Worm (Caenorhabditis elegans) whole organism, L3 larva: ENCODE data around the gene T24G10.2.
A peak's percentile ranks its signal among the peaks of the same experiment; 100 is the strongest.

ENCODE experiments used
- ZK546.5 ChIP-seq: sonication (generic microtip); optimal IDR thresholded peaks from 2 replicates; lab custom pipeline; 2017; ENCODE audit warnings: missing biosample characterization, missing genetic modification characterization
- ama-1 ChIP-seq: fragments of 150-350 bp; optimal IDR thresholded peaks from 2 replicates; lab custom pipeline; 2018
- ceh-16 ChIP-seq: sonication (generic microtip); optimal IDR thresholded peaks from 2 replicates; lab custom pipeline; 2017; ENCODE audit warnings: missing biosample characterization, missing genetic modification characterization
- ceh-9 ChIP-seq: sonication (generic microtip); optimal IDR thresholded peaks from 2 replicates; lab custom pipeline; 2018; ENCODE audit warnings: missing biosample characterization, missing genetic modification characterization
- daf-12 ChIP-seq: fragments of 150-350 bp; optimal IDR thresholded peaks from 2 replicates; lab custom pipeline; 2014; ENCODE audit warnings: missing biosample characterization, missing genetic modification reagents, missing genetic modification characterization
- egl-27 ChIP-seq: sonication (generic microtip); optimal IDR thresholded peaks from 4 replicates; lab custom pipeline; 2017; ENCODE audit warnings: missing biosample characterization, missing genetic modification reagents, missing genetic modification characterization
- egl-5 ChIP-seq: fragments of 150-350 bp; optimal IDR thresholded peaks from 2 replicates; lab custom pipeline; 2017; ENCODE audit warnings: missing biosample characterization, missing genetic modification reagents, missing genetic modification characterization, inconsistent platforms
- elt-1 ChIP-seq: fragments of 150-350 bp; optimal IDR thresholded peaks from 2 replicates; lab custom pipeline; 2014; ENCODE audit warnings: missing biosample characterization, missing genetic modification characterization
- elt-3 ChIP-seq, 3 experiments: fragments of 150-350 bp in 1 of 3; sonication (generic microtip) in 2 of 3; optimal IDR thresholded peaks; 2 replicates in 2 of 3; 4 replicates in 1 of 3; lab custom pipeline; 2014 to 2017; ENCODE audit warnings: missing biosample characterization in 3 of 3, missing genetic modification characterization in 3 of 3
- fkh-10 ChIP-seq: sonication (generic microtip); optimal IDR thresholded peaks from 2 replicates; lab custom pipeline; 2017; ENCODE audit warnings: missing biosample characterization, missing genetic modification reagents, missing genetic modification characterization
- fkh-2 ChIP-seq: fragments of 150-350 bp; optimal IDR thresholded peaks from 2 replicates; lab custom pipeline; 2014; ENCODE audit warnings: missing biosample characterization, missing genetic modification reagents, missing genetic modification characterization
- hmg-11 ChIP-seq: sonication (generic microtip); optimal IDR thresholded peaks from 2 replicates; lab custom pipeline; 2016; ENCODE audit warnings: missing genetic modification characterization, missing compliant biosample characterization
- jun-1 ChIP-seq: fragments of 150-350 bp; optimal IDR thresholded peaks from 2 replicates; lab custom pipeline; 2014; ENCODE audit warnings: missing biosample characterization, missing genetic modification reagents, missing genetic modification characterization
- lsy-12 ChIP-seq: sonication (generic microtip); optimal IDR thresholded peaks from 2 replicates; lab custom pipeline; 2016; ENCODE audit warnings: mild to moderate bottlenecking, missing genetic modification characterization, missing compliant biosample characterization
- mdl-1 ChIP-seq: fragments of 150-350 bp; optimal IDR thresholded peaks from 2 replicates; lab custom pipeline; 2014; ENCODE audit warnings: missing biosample characterization, missing genetic modification characterization
- nfya-1 ChIP-seq: sonication (generic microtip); optimal IDR thresholded peaks from 2 replicates; lab custom pipeline; 2017; ENCODE audit warnings: missing genetic modification characterization, mild to moderate bottlenecking, missing compliant biosample characterization, antibody characterized with exemption, moderate library complexity; ENCODE audit not compliant: insufficient read depth
- nhr-12 ChIP-seq: fragments of 150-350 bp; optimal IDR thresholded peaks from 2 replicates; lab custom pipeline; 2014; ENCODE audit warnings: missing biosample characterization, missing genetic modification characterization
- nhr-23 ChIP-seq: fragments of 150-350 bp; optimal IDR thresholded peaks from 2 replicates; lab custom pipeline; 2014; ENCODE audit warnings: missing biosample characterization, missing genetic modification reagents, missing genetic modification characterization
- nhr-25 ChIP-seq: sonication (generic microtip); optimal IDR thresholded peaks from 2 replicates; lab custom pipeline; 2017; ENCODE audit warnings: missing biosample characterization, missing genetic modification characterization
- nhr-28 ChIP-seq: fragments of 150-350 bp; optimal IDR thresholded peaks from 2 replicates; lab custom pipeline; 2014; ENCODE audit warnings: missing biosample characterization, missing genetic modification characterization
- nhr-43 ChIP-seq: sonication (generic microtip); optimal IDR thresholded peaks from 2 replicates; lab custom pipeline; 2016; ENCODE audit warnings: mild to moderate bottlenecking, missing genetic modification characterization, missing compliant biosample characterization; ENCODE audit not compliant: poor library complexity, severe bottlenecking
- nhr-67 ChIP-seq: fragments of 150-350 bp; optimal IDR thresholded peaks from 2 replicates; lab custom pipeline; 2014; ENCODE audit warnings: missing biosample characterization, missing genetic modification characterization
- pha-4 ChIP-seq: fragments of 150-350 bp; optimal IDR thresholded peaks from 2 replicates; lab custom pipeline; 2014; ENCODE audit warnings: missing biosample characterization, missing genetic modification reagents, missing genetic modification characterization
- pqm-1 ChIP-seq: fragments of 150-350 bp; optimal IDR thresholded peaks from 2 replicates; lab custom pipeline; 2017; ENCODE audit warnings: missing biosample characterization, missing genetic modification characterization, inconsistent platforms
- sea-2 ChIP-seq: fragments of 150-350 bp; sonication (generic microtip); optimal IDR thresholded peaks from 4 replicates; lab custom pipeline; 2014; ENCODE audit warnings: missing biosample characterization, missing genetic modification reagents, missing genetic modification characterization
- snpc-4 ChIP-seq: fragments of 150-350 bp; optimal IDR thresholded peaks from 2 replicates; lab custom pipeline; 2014; ENCODE audit warnings: missing biosample characterization, missing genetic modification characterization
- tbx-2 ChIP-seq: sonication (generic microtip); optimal IDR thresholded peaks from 2 replicates; lab custom pipeline; 2016; ENCODE audit warnings: mild to moderate bottlenecking, missing genetic modification characterization, missing compliant biosample characterization
- unc-39 ChIP-seq: sonication (generic microtip); optimal IDR thresholded peaks from 4 replicates; lab custom pipeline; 2017; ENCODE audit warnings: missing biosample characterization, missing genetic modification characterization
- unc-62 ChIP-seq: fragments of 150-350 bp; sonication (generic microtip); optimal IDR thresholded peaks from 4 replicates; lab custom pipeline; 2014; ENCODE audit warnings: missing biosample characterization, missing genetic modification reagents, missing genetic modification characterization
- zag-1 ChIP-seq: fragments of 150-350 bp; optimal IDR thresholded peaks from 2 replicates; lab custom pipeline; 2014; ENCODE audit warnings: missing biosample characterization, missing genetic modification characterization
- ztf-11 ChIP-seq: fragments of 150-350 bp; optimal IDR thresholded peaks from 2 replicates; lab custom pipeline; 2014; ENCODE audit warnings: missing biosample characterization, missing genetic modification characterization
- ztf-4 ChIP-seq: fragments of 150-350 bp; optimal IDR thresholded peaks from 2 replicates; lab custom pipeline; 2014; ENCODE audit warnings: missing biosample characterization, missing genetic modification characterization

Gene T24G10.2

ce11 chrIII:5474176-5474575 is 31.6 kb upstream of the T24G10.2 start, which contains the start of gene lon-1:
TSS of gene lon-1 (plus strand) at chrIII:5474476.
- no peak for TF ChIP-seq ztf-11
- TF ChIP-seq nhr-23, result peak; percentile 15

ce11 chrIII:5472693-5473092 is 30.1 kb upstream of the T24G10.2 start:
- TF ChIP-seq hmg-11 (tag; lab: Kevin White, UChicago) (no peak), fkh-10 (no peak), ztf-11 (no peak), nhr-43 (tag; lab: Kevin White, UChicago) (peak; percentile 56), nhr-23 (peak; percentile 82), nfya-1 (peak; percentile 48)

- TF ChIP-seq nfya-1 (peak; percentile 99), nhr-67 (no peak)
Measured at ce11 chrIII:5469090-5469489, 26.5 kb upstream of the T24G10.2 start.

ce11 chrIII:5464850-5465249 is 22.3 kb upstream of the T24G10.2 start:
- TF ChIP-seq zag-1 (tag; lab: Kevin White, UChicago), result no peak
- peak; percentile 19 for TF ChIP-seq nhr-25
- peak; percentile 49 to 90 (median 88) for TF ChIP-seq elt-3 (tag; optimal IDR thresholded peaks at IDR 0.05; lab: Kevin White, UChicago)
- TF ChIP-seq, all 47 proteins: peak for 2

ce11 chrIII:5464077-5464476 is 21.5 kb upstream of the T24G10.2 start, which contains the start of gene F48E8.2:
TSS of gene F48E8.2 (plus strand) at chrIII:5464377.
- TF ChIP-seq ZK546.5 (tag; lab: Kevin White, UChicago) (no peak), egl-5 (tag; lab: Kevin White, UChicago) (no peak), zag-1 (tag; lab: Kevin White, UChicago) (no peak), mdl-1 (tag; lab: Kevin White, UChicago) (no peak), nhr-25 (no peak), nhr-43 (tag; lab: Kevin White, UChicago) (no peak), sea-2 (GFP tag; lab: Kevin White, UChicago) (no peak), fkh-10 (no peak), tbx-2 (tag; lab: Kevin White, UChicago) (no peak), ceh-9 (tag; lab: Kevin White, UChicago) (no peak), unc-39 (tag; lab: Kevin White, UChicago) (no peak)

- TF ChIP-seq pqm-1 (tag; lab: Kevin White, UChicago) (no peak), pha-4 (tag; lab: Kevin White, UChicago) (no peak), ZK546.5 (tag; lab: Kevin White, UChicago) (no peak), unc-39 (tag; lab: Kevin White, UChicago) (no peak), jun-1 (tag; lab: Kevin White, UChicago) (no peak), ztf-4 (tag; lab: Kevin White, UChicago) (no peak)
Measured at ce11 chrIII:5461079-5461478, 18.5 kb upstream of the T24G10.2 start, which contains the start of gene F48E8.3. TSS of gene F48E8.3 (plus strand) at chrIII:5461379.

- TF ChIP-seq sea-2 (GFP tag; lab: Kevin White, UChicago) (no peak), nhr-43 (tag; lab: Kevin White, UChicago) (no peak), nhr-25 (peak; percentile 13)
Measured at ce11 chrIII:5453290-5453689, 10.7 kb upstream of the T24G10.2 start, which contains the start of gene F48E8.4. TSS of gene F48E8.4 (plus strand) at chrIII:5453590.

ce11 chrIII:5450430-5450829 is 7.9 kb upstream of the T24G10.2 start, which contains the start of gene paa-1:
TSS of gene paa-1 (plus strand) at chrIII:5450730.
- TF ChIP-seq fkh-2, result no peak
- TF ChIP-seq nhr-43 (tag; lab: Kevin White, UChicago), result no peak
- no peak for TF ChIP-seq unc-39 (tag; lab: Kevin White, UChicago)
- TF ChIP-seq sea-2 (GFP tag; lab: Kevin White, UChicago), result no peak
- no peak for TF ChIP-seq zag-1 (tag; lab: Kevin White, UChicago)
- no peak for TF ChIP-seq nhr-12
- TF ChIP-seq unc-62, result no peak
- no peak for TF ChIP-seq nhr-23
- no peak for TF ChIP-seq elt-3 (tag; optimal IDR thresholded peaks at IDR 0.05; lab: Kevin White, UChicago)
- TF ChIP-seq ceh-16 (tag; lab: Kevin White, UChicago), result no peak
- TF ChIP-seq nhr-28 (tag; lab: Kevin White, UChicago), result no peak
- no peak for TF ChIP-seq elt-1 (tag; lab: Kevin White, UChicago)
- no peak for TF ChIP-seq lsy-12
- TF ChIP-seq egl-5 (tag; lab: Kevin White, UChicago), result no peak
- no peak for TF ChIP-seq daf-12 (tag; lab: Kevin White, UChicago)
- no peak for TF ChIP-seq egl-27 (tag; lab: Kevin White, UChicago)
- no peak for TF ChIP-seq ama-1
- no peak for TF ChIP-seq snpc-4 (tag; lab: Kevin White, UChicago)
- no peak for TF ChIP-seq nhr-25
